Worm (Caenorhabditis elegans) whole organism, L1 larva: ENCODE measurements around the gene ZK669.3.

Source experiments
- C16A3.4 ChIP-seq: fragments of 150-350 bp; optimal IDR thresholded peaks from 2 replicates; lab custom pipeline; 2014; ENCODE audit warnings: missing biosample characterization, missing genetic modification characterization
- Y116A8C.19 ChIP-seq: sonication (generic microtip); optimal IDR thresholded peaks from 2 replicates; lab custom pipeline; 2016; ENCODE audit warnings: missing compliant biosample characterization, missing genetic modification characterization, borderline replicate concordance
- aha-1 ChIP-seq: fragments of 150-350 bp; optimal IDR thresholded peaks from 2 replicates; lab custom pipeline; 2014; ENCODE audit warnings: missing biosample characterization, missing genetic modification characterization
- aly-2 ChIP-seq: fragments of 150-350 bp; optimal IDR thresholded peaks from 2 replicates; lab custom pipeline; 2014; ENCODE audit warnings: missing biosample characterization, missing genetic modification characterization
- ama-1 ChIP-seq: fragments of 150-350 bp; optimal IDR thresholded peaks from 2 replicates; lab custom pipeline; 2014
- ceh-8 ChIP-seq: fragments of 200-800 bp; sonication (Bioruptor generic); optimal IDR thresholded peaks from 2 replicates; lab custom pipeline; 2018; ENCODE audit warnings: mild to moderate bottlenecking, missing genetic modification characterization, moderate library complexity, missing compliant biosample characterization
- ceh-82 ChIP-seq, 3 experiments: fragments of 150-350 bp in 1 of 3; sonication (generic microtip) in 2 of 3; optimal IDR thresholded peaks; 2 replicates each; lab custom pipeline; 2014 to 2017; ENCODE audit warnings: missing biosample characterization in 3 of 3, missing genetic modification characterization in 3 of 3
- ceh-88 ChIP-seq: fragments of 200-800 bp; sonication (Bioruptor generic); IDR thresholded peaks from 2 replicates; pipeline ENCODE4 v1.3.6; 2022; ENCODE audit warnings: missing genetic modification characterization, missing compliant biosample characterization
- ceh-90 ChIP-seq: sonication (generic microtip); optimal IDR thresholded peaks from 2 replicates; lab custom pipeline; 2016; ENCODE audit warnings: missing genetic modification characterization, missing compliant biosample characterization
- dpl-1 ChIP-seq, 3 experiments: fragments of 150-350 bp in 2 of 3; sonication (generic microtip) in 1 of 3; optimal IDR thresholded peaks; 2 replicates each; lab custom pipeline; 2014 to 2017; ENCODE audit warnings: missing biosample characterization in 3 of 3, missing genetic modification characterization in 3 of 3, missing genetic modification reagents in 3 of 3
- dsc-1 ChIP-seq: sonication (generic microtip); optimal IDR thresholded peaks from 2 replicates; lab custom pipeline; 2016; ENCODE audit warnings: mild to moderate bottlenecking, missing genetic modification characterization, missing compliant biosample characterization
- efl-1 ChIP-seq, 4 experiments: fragments of 150-350 bp; optimal IDR thresholded peaks in 3 of 4; peaks in 1 of 4; 1 replicate in 1 of 4; 2 replicates in 3 of 4; lab custom pipeline; 2014; ENCODE audit warnings: missing biosample characterization in 2 of 4, missing genetic modification characterization in 2 of 4, missing genetic modification reagents in 2 of 4
- efl-3 ChIP-seq: fragments of 200-800 bp; sonication (Bioruptor generic); optimal IDR thresholded peaks from 2 replicates; lab custom pipeline; 2018; ENCODE audit warnings: mild to moderate bottlenecking, missing genetic modification characterization, missing compliant biosample characterization
- egl-27 ChIP-seq, 2 experiments: fragments of 150-350 bp in 1 of 2; sonication (generic microtip); optimal IDR thresholded peaks; 3 replicates each; lab custom pipeline; 2017 to 2018; ENCODE audit warnings: missing biosample characterization in 2 of 2, missing genetic modification characterization in 2 of 2, missing genetic modification reagents in 2 of 2
- elt-2 ChIP-seq: sonication (generic microtip); optimal IDR thresholded peaks from 2 replicates; lab custom pipeline; 2016; ENCODE audit warnings: missing genetic modification characterization, mild to moderate bottlenecking, inconsistent platforms, missing compliant biosample characterization, missing genetic modification reagents
- elt-3 ChIP-seq, 6 experiments: fragments of 150-350 bp in 1 of 6; sonication (generic microtip); optimal IDR thresholded peaks; 2 replicates each; lab custom pipeline; 2017 to 2018; ENCODE audit warnings: missing biosample characterization in 6 of 6, missing genetic modification characterization in 6 of 6, inconsistent platforms in 1 of 6
- fkh-10 ChIP-seq: sonication (generic microtip); optimal IDR thresholded peaks from 2 replicates; lab custom pipeline; 2017; ENCODE audit warnings: missing biosample characterization, missing genetic modification reagents, missing genetic modification characterization
- fkh-8 ChIP-seq: sonication (generic microtip); optimal IDR thresholded peaks from 2 replicates; lab custom pipeline; 2016; ENCODE audit warnings: mild to moderate bottlenecking, missing genetic modification characterization, missing compliant biosample characterization
- fos-1 ChIP-seq: fragments of 150-350 bp; optimal IDR thresholded peaks from 2 replicates; lab custom pipeline; 2014; ENCODE audit warnings: missing biosample characterization, missing genetic modification characterization
- hlh-17 ChIP-seq: fragments of 200-800 bp; sonication (Bioruptor generic); optimal IDR thresholded peaks from 2 replicates; lab custom pipeline; 2018; ENCODE audit warnings: missing genetic modification characterization, mild to moderate bottlenecking, missing compliant biosample characterization, moderate library complexity, borderline replicate concordance
- lin-14 ChIP-seq: fragments of 200-800 bp; sonication (Bioruptor generic); optimal IDR thresholded peaks from 2 replicates; lab custom pipeline; 2018; ENCODE audit warnings: mild to moderate bottlenecking, missing genetic modification characterization, moderate library complexity, missing compliant biosample characterization
- lin-15B ChIP-seq: fragments of 150-350 bp; sonication (generic microtip); optimal IDR thresholded peaks from 3 replicates; lab custom pipeline; 2014; ENCODE audit warnings: missing biosample characterization, missing genetic modification characterization
- lsy-2 ChIP-seq, 2 experiments: fragments of 150-350 bp; optimal IDR thresholded peaks; 2 replicates each; lab custom pipeline; 2014; ENCODE audit warnings: missing biosample characterization in 2 of 2, missing genetic modification characterization in 2 of 2
- mef-2 ChIP-seq: fragments of 150-350 bp; optimal IDR thresholded peaks from 2 replicates; lab custom pipeline; 2014; ENCODE audit warnings: missing biosample characterization, missing genetic modification characterization
- nhr-12 ChIP-seq: sonication (generic microtip); optimal IDR thresholded peaks from 2 replicates; lab custom pipeline; 2017; ENCODE audit warnings: missing biosample characterization, missing genetic modification characterization
- nhr-19 ChIP-seq: fragments of 200-800 bp; sonication (Bioruptor generic); conservative IDR thresholded peaks from 2 replicates; pipeline ENCODE4 v1.3.6; 2022; ENCODE audit warnings: missing genetic modification characterization, missing compliant biosample characterization
- nhr-20 ChIP-seq: sonication (generic microtip); optimal IDR thresholded peaks from 2 replicates; lab custom pipeline; 2016; ENCODE audit warnings: mild to moderate bottlenecking, missing genetic modification characterization, missing compliant biosample characterization
- nhr-47 ChIP-seq: sonication (generic microtip); optimal IDR thresholded peaks from 2 replicates; lab custom pipeline; 2016; ENCODE audit warnings: mild to moderate bottlenecking, missing genetic modification characterization, moderate library complexity, missing compliant biosample characterization
- nhr-71 ChIP-seq: sonication (generic microtip); optimal IDR thresholded peaks from 2 replicates; lab custom pipeline; 2016; ENCODE audit warnings: mild to moderate bottlenecking, missing genetic modification characterization, moderate library complexity, missing compliant biosample characterization
- nhr-77 ChIP-seq: fragments of 150-350 bp; optimal IDR thresholded peaks from 2 replicates; lab custom pipeline; 2014; ENCODE audit warnings: missing biosample characterization, missing genetic modification characterization
- nhr-85 ChIP-seq: sonication (generic microtip); peaks from one replicate; lab custom pipeline; 2016; ENCODE audit warnings: missing genetic modification characterization, inconsistent platforms, missing compliant biosample characterization
- pag-3 ChIP-seq: sonication (generic microtip); optimal IDR thresholded peaks from 2 replicates; lab custom pipeline; 2017; ENCODE audit warnings: missing genetic modification characterization, mild to moderate bottlenecking, missing compliant biosample characterization, antibody characterized with exemption, borderline replicate concordance; ENCODE audit not compliant: insufficient read depth
- pax-3 ChIP-seq: fragments of 200-800 bp; sonication (Bioruptor generic); optimal IDR thresholded peaks from 2 replicates; lab custom pipeline; 2018; ENCODE audit warnings: mild to moderate bottlenecking, missing genetic modification characterization, moderate library complexity, missing compliant biosample characterization
- pqm-1 ChIP-seq: sonication (generic microtip); optimal IDR thresholded peaks from 3 replicates; lab custom pipeline; 2017; ENCODE audit warnings: missing biosample characterization, missing genetic modification characterization
- rnt-1 ChIP-seq: sonication (generic microtip); optimal IDR thresholded peaks from 2 replicates; lab custom pipeline; 2016; ENCODE audit warnings: mild to moderate bottlenecking, missing genetic modification characterization, moderate library complexity, missing compliant biosample characterization
- sptf-1 ChIP-seq: fragments of 150-350 bp; optimal IDR thresholded peaks from 2 replicates; lab custom pipeline; 2014; ENCODE audit warnings: missing biosample characterization, missing genetic modification characterization
- sup-37 ChIP-seq: fragments of 200-800 bp; sonication (Bioruptor generic); optimal IDR thresholded peaks from 2 replicates; lab custom pipeline; 2018; ENCODE audit warnings: mild to moderate bottlenecking, missing genetic modification characterization, missing compliant biosample characterization
- tbx-2 ChIP-seq: sonication (generic microtip); optimal IDR thresholded peaks from 2 replicates; lab custom pipeline; 2016; ENCODE audit warnings: missing genetic modification characterization, missing compliant biosample characterization
- unc-30 ChIP-seq: sonication (generic microtip); optimal IDR thresholded peaks from 2 replicates; lab custom pipeline; 2017; ENCODE audit warnings: missing biosample characterization, missing genetic modification characterization
- unc-62 ChIP-seq: fragments of 150-350 bp; optimal IDR thresholded peaks from 2 replicates; lab custom pipeline; 2014; ENCODE audit warnings: missing biosample characterization, missing genetic modification reagents, missing genetic modification characterization
- unc-86 ChIP-seq: sonication (generic microtip); optimal IDR thresholded peaks from 2 replicates; lab custom pipeline; 2016; ENCODE audit warnings: missing genetic modification characterization, missing compliant biosample characterization
- zag-1 ChIP-seq: fragments of 150-350 bp; optimal IDR thresholded peaks from 2 replicates; lab custom pipeline; 2014; ENCODE audit warnings: missing biosample characterization, missing genetic modification characterization
- ztf-11 ChIP-seq, 2 experiments: sonication (generic microtip); optimal IDR thresholded peaks; 2 replicates each; lab custom pipeline; 2016 to 2017; ENCODE audit warnings: missing genetic modification characterization in 2 of 2, missing biosample characterization in 1 of 2, missing compliant biosample characterization in 1 of 2

Gene ZK669.3

DNA sequence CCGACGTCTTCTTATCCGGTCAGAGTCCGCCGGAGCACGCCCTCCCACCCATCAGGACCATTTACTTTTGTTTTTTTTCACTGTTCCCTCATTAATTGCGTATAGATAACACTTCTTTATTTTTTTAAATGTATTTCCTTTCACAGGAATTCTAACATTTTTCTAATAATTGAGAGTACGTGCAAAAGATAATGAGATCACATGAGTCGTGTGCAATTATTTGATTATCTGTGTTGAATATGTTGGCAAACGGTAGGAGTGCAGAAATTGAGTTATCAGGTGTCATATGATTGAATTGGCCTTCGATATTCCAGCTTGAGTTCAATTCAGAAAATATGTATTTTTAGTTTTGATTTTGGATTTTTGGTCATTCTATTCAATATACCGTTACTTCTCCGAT lies 27.4 kb downstream of the ZK669.3 start:
- no peak for TF ChIP-seq aha-1 (tag; lab: Kevin White, UChicago)
- TF ChIP-seq fkh-8 (tag; lab: Kevin White, UChicago), result peak; percentile 9
- no peak for TF ChIP-seq nhr-12
- no peak for TF ChIP-seq dsc-1
- TF ChIP-seq lin-15B (tag; lab: Kevin White, UChicago), result no peak
- TF ChIP-seq C16A3.4 (tag; lab: Kevin White, UChicago), result no peak
- TF ChIP-seq ceh-90 (tag; lab: Kevin White, UChicago), result no peak
- no peak for TF ChIP-seq efl-3
- no peak for TF ChIP-seq Y116A8C.19 (tag; lab: Kevin White, UChicago)
- TF ChIP-seq nhr-47, result peak; percentile 45
- no peak for TF ChIP-seq lsy-2 (tag; optimal IDR thresholded peaks at IDR 0.05; lab: Kevin White, UChicago)
- peak; percentile 39 for TF ChIP-seq nhr-71 (tag; lab: Kevin White, UChicago)
- no peak for TF ChIP-seq efl-1 (optimal IDR thresholded peaks at IDR 0.05; lab: Kevin White, UChicago)
- no peak for TF ChIP-seq efl-1 (GFP tag; optimal IDR thresholded peaks at IDR 0.05 in 1 of 2; lab: Kevin White, UChicago)
- no peak for TF ChIP-seq sup-37

DNA sequence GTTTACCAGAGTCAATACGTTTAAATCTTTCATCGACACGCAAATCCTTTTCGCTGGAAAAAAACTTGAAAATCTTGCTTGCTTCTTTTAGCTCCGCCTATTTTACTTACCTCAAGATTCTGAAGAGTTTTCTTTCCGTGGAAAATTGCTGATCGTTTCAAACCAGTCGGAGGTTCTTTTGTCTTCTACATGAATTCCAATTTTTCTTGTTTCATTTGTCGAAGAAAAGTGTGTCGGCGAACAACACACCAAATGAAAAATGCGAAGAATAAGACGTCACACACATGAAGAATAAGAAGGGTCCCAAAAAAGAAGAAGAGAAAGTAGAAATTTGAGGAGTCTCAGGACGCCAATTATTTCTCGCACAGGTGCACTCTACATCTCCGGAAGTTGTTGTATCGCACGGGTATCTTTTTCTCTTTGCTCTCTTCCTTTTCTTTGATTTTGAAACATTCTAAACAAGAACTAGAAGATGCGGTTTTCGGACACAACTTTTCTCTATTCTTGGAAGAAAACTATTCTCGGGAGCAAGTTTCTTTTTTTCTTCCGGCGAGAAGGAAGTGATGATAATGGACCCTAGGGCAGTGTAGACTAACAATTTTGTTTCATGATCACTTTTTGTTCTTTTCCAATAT lies 33.4 kb downstream of the ZK669.3 start:
- TF ChIP-seq hlh-17, result no peak
- TF ChIP-seq nhr-20 (tag; lab: Kevin White, UChicago), result no peak
- no peak for TF ChIP-seq unc-30
- no peak for TF ChIP-seq mef-2 (tag; lab: Kevin White, UChicago)
- TF ChIP-seq efl-1 (optimal IDR thresholded peaks at IDR 0.05; lab: Kevin White, UChicago), result no peak
- peak in 1 of 2 experiments; percentile 71 for TF ChIP-seq efl-1 (GFP tag; optimal IDR thresholded peaks at IDR 0.05 in 1 of 2; lab: Kevin White, UChicago)
- no peak for TF ChIP-seq ama-1 (lab: Kevin White, UChicago)
- no peak for TF ChIP-seq zag-1 (tag; lab: Kevin White, UChicago)
- no peak for TF ChIP-seq dpl-1 (GFP tag; optimal IDR thresholded peaks at IDR 0.05; lab: Kevin White, UChicago)
- TF ChIP-seq nhr-19 (GFP tag; lab: Robert Waterston, UW), result no peak
- no peak for TF ChIP-seq pqm-1 (tag; lab: Kevin White, UChicago)
- no peak for TF ChIP-seq elt-3 (tag; optimal IDR thresholded peaks at IDR 0.05; lab: Kevin White, UChicago)
- no peak for TF ChIP-seq rnt-1
- TF ChIP-seq fos-1 (tag; lab: Kevin White, UChicago), result no peak
- peak; percentile 22 for TF ChIP-seq nhr-71 (tag; lab: Kevin White, UChicago)
- no peak for TF ChIP-seq egl-27 (tag; optimal IDR thresholded peaks at IDR 0.05; lab: Kevin White, UChicago)
- TF ChIP-seq unc-86 (tag; lab: Kevin White, UChicago), result peak; percentile 7
- TF ChIP-seq lin-14 (GFP tag; lab: Kevin White, UChicago), result peak; percentile 60
- no peak for TF ChIP-seq lsy-2 (tag; optimal IDR thresholded peaks at IDR 0.05; lab: Kevin White, UChicago)
- TF ChIP-seq elt-2 (tag; lab: Kevin White, UChicago), result no peak
- no peak for TF ChIP-seq nhr-77 (tag; lab: Kevin White, UChicago)
- TF ChIP-seq aha-1 (tag; lab: Kevin White, UChicago), result no peak
- TF ChIP-seq fkh-10 (GFP tag; lab: Kevin White, UChicago), result no peak
- TF ChIP-seq, all 84 proteins: peak for 4

DNA sequence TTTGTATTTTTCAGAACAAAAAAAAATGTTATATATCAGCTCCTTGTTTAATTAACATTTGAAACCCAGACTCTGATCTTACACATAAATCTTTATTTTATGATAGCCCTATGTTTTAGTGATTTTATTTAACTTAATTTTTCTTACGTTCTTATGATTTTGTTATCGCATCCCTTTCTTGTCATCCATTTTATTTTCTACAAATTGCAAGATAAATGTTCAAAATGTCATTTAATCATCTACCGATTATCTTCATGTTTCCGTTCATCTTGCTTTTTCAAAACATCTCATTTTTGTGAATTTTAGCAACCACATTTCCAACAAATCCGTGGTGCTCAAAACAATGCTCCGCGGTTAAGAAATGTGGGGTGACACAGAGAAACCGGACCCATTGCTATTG lies 35.4 kb downstream of the ZK669.3 start, which contains the start of gene DH11.5:
Gene DH11.5 (plus strand): TSS at position 301 of the 400 bp plus-strand sequence.
- TF ChIP-seq ceh-88 (no peak), ztf-11 (tag; optimal IDR thresholded peaks at IDR 0.05; lab: Kevin White, UChicago) (no peak), ceh-90 (tag; lab: Kevin White, UChicago) (no peak), tbx-2 (tag; lab: Kevin White, UChicago) (no peak), lin-14 (GFP tag; lab: Kevin White, UChicago) (no peak), nhr-12 (no peak), pag-3 (tag; lab: Kevin White, UChicago) (no peak), sptf-1 (tag; lab: Kevin White, UChicago) (no peak), ceh-82 (tag; optimal IDR thresholded peaks at IDR 0.05; lab: Kevin White, UChicago) (no peak), ceh-8 (GFP tag; lab: Kevin White, UChicago) (no peak), nhr-47 (no peak), unc-62 (GFP tag; lab: Kevin White, UChicago) (no peak), nhr-85 (tag; lab: Kevin White, UChicago) (no peak), aly-2 (tag; lab: Kevin White, UChicago) (no peak), pax-3 (tag; lab: Kevin White, UChicago) (no peak)
